Worm (Caenorhabditis elegans) whole organism, late embryonic: ENCODE data around the gene clip-1.

Experiments used
- K09A11.1 ChIP-seq: sonication (generic microtip); optimal IDR thresholded peaks from 2 replicates; lab custom pipeline; 2017; ENCODE audit warnings: antibody characterized with exemption, mild to moderate bottlenecking, missing genetic modification characterization, missing compliant biosample characterization; ENCODE audit not compliant: insufficient read depth
- ceh-22 ChIP-seq: sonication (generic microtip); optimal IDR thresholded peaks from 2 replicates; lab custom pipeline; 2017; ENCODE audit warnings: missing biosample characterization, missing genetic modification characterization
- ceh-9 ChIP-seq: sonication (generic microtip); optimal IDR thresholded peaks from 2 replicates; lab custom pipeline; 2016; ENCODE audit warnings: mild to moderate bottlenecking, missing genetic modification characterization, inconsistent platforms, missing compliant biosample characterization
- elt-2 ChIP-seq: sonication (generic microtip); optimal IDR thresholded peaks from 2 replicates; lab custom pipeline; 2016; ENCODE audit warnings: missing genetic modification reagents, missing genetic modification characterization, missing compliant biosample characterization
- lin-11 ChIP-seq: fragments of 200-800 bp; sonication (Bioruptor generic); optimal IDR thresholded peaks from 2 replicates; lab custom pipeline; 2018; ENCODE audit warnings: mild to moderate bottlenecking, missing genetic modification characterization, missing compliant biosample characterization
- mec-3 ChIP-seq: sonication (generic microtip); optimal IDR thresholded peaks from 2 replicates; lab custom pipeline; 2016; ENCODE audit warnings: borderline replicate concordance, missing genetic modification characterization, missing compliant biosample characterization
- nfya-1 ChIP-seq: sonication (generic microtip); optimal IDR thresholded peaks from 2 replicates; lab custom pipeline; 2017; ENCODE audit warnings: missing genetic modification characterization, mild to moderate bottlenecking, missing compliant biosample characterization, antibody characterized with exemption, moderate library complexity
- nhr-11 ChIP-seq: fragments of 150-350 bp; optimal IDR thresholded peaks from 2 replicates; lab custom pipeline; 2014; ENCODE audit warnings: missing biosample characterization, missing genetic modification characterization
- pqm-1 ChIP-seq: sonication (generic microtip); optimal IDR thresholded peaks from 2 replicates; lab custom pipeline; 2016; ENCODE audit warnings: missing genetic modification characterization, missing compliant biosample characterization
- unc-3 ChIP-seq, 2 experiments: fragments of 200-800 bp in 1 of 2; sonication (Bioruptor generic) in 1 of 2; sonication (generic microtip) in 1 of 2; conservative IDR thresholded peaks in 1 of 2; optimal IDR thresholded peaks in 1 of 2; 2 replicates each; pipeline versions ENCODE4 v1.3.6 to Lab custom; 2016 to 2022; ENCODE audit warnings: missing compliant biosample characterization in 2 of 2, missing genetic modification characterization in 2 of 2, missing genetic modification reagents in 1 of 2
- zip-5 ChIP-seq: sonication (generic microtip); optimal IDR thresholded peaks from 2 replicates; lab custom pipeline; 2016; ENCODE audit warnings: missing genetic modification characterization, missing compliant biosample characterization
- ztf-16 ChIP-seq: sonication (generic microtip); optimal IDR thresholded peaks from 2 replicates; lab custom pipeline; 2017; ENCODE audit warnings: missing genetic modification characterization, missing compliant biosample characterization

DNA sequence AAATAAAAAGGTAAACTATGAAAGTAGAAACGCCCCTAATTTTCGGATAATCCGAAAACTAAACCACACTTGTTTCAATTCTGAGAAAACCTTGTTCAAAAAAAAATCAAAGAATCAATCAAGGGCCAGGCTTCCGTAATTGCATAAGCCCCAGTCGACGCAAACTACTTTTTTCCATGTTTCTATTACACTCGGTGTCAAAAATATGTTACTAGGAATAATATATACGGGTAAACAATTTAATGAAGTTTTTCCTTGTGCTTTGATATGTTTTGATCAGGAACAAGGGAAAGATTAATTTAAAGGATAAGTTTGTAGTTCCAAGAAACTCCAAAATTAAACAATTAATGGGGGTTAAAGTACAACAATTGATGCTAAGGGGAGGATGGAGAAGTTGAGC lies 41.0 kb upstream of the clip-1 start:
- TF ChIP-seq lin-11 (tag; lab: Kevin White, UChicago) (no peak), K09A11.1 (tag; lab: Kevin White, UChicago) (no peak), ceh-9 (tag; lab: Kevin White, UChicago) (no peak), ceh-22 (tag; lab: Kevin White, UChicago) (no peak), unc-3 (GFP tag; conservative IDR thresholded peaks at IDR 0.05; lab: Robert Waterston, UW) (no peak), unc-3 (tag; optimal IDR thresholded peaks at IDR 0.05; lab: Kevin White, UChicago) (no peak), nfya-1 (tag; lab: Kevin White, UChicago) (no peak), nhr-11 (tag; lab: Kevin White, UChicago) (no peak), mec-3 (tag; lab: Kevin White, UChicago) (no peak), zip-5 (tag; lab: Kevin White, UChicago) (no peak), elt-2 (tag; lab: Kevin White, UChicago) (no peak), pqm-1 (tag; lab: Kevin White, UChicago) (no peak), ztf-16 (tag; lab: Kevin White, UChicago) (no peak)
